Fruit fly (Drosophila melanogaster) whole organism, adult: ENCODE measurements around the gene Rbfox1.

ENCODE experiments used
- CG1620 ChIP-seq: fragments of 200-800 bp; sonication (Bioruptor generic); optimal IDR thresholded peaks from 2 replicates; lab custom pipeline; 2016; ENCODE audit warnings: missing biosample characterization, missing genetic modification characterization
- CG5204 ChIP-seq: fragments of 200-800 bp; sonication (Bioruptor generic); optimal IDR thresholded peaks from 2 replicates; lab custom pipeline; 2016; ENCODE audit warnings: missing biosample characterization, missing genetic modification characterization
- CG7045 ChIP-seq: fragments of 200-800 bp; sonication (Bioruptor generic); optimal IDR thresholded peaks from 2 replicates; lab custom pipeline; 2017; ENCODE audit warnings: missing biosample characterization, mild to moderate bottlenecking, missing genetic modification characterization
- kay ChIP-seq: fragments of 200-800 bp; sonication (Bioruptor generic); peaks from one replicate; lab custom pipeline; 2016; ENCODE audit warnings: missing biosample characterization, missing genetic modification characterization, borderline replicate concordance
- pad ChIP-seq: fragments of 200-800 bp; sonication (Bioruptor generic); optimal IDR thresholded peaks from 3 replicates; lab custom pipeline; 2017; ENCODE audit warnings: missing biosample characterization, missing genetic modification characterization, mild to moderate bottlenecking, moderate library complexity, missing genetic modification reagents

dm6 chr3L:10625499-10625898 is 144.3 kb downstream of the Rbfox1 start, which contains the start of gene CG43127:
- no peak for TF ChIP-seq CG5204 (GFP tag; lab: Kevin White, UChicago)
- TF ChIP-seq CG1620 (GFP tag; lab: Kevin White, UChicago): no peak
- no peak for TF ChIP-seq kay
- TF ChIP-seq pad (GFP tag; lab: Kevin White, UChicago): no peak
- no peak for TF ChIP-seq CG7045 (GFP tag; lab: Kevin White, UChicago)
